Worm (Caenorhabditis elegans) whole organism, L4 larva: ENCODE results near the gene glb-22.
A peak's percentile ranks its signal among the peaks of the same experiment; 100 is the strongest.

Source experiments
- R02D3.7 ChIP-seq: fragments of 150-350 bp; sonication (generic microtip); optimal IDR thresholded peaks from 3 replicates; lab custom pipeline; 2014; ENCODE audit warnings: missing biosample characterization, missing genetic modification characterization
- T26A8.4 ChIP-seq: fragments of 200-800 bp; sonication (Bioruptor generic); IDR thresholded peaks from 2 replicates; pipeline ENCODE4 v1.3.6; 2022; ENCODE audit warnings: missing genetic modification characterization, missing compliant biosample characterization
- Y105C5A.15 ChIP-seq: fragments of 200-800 bp; sonication (Bioruptor generic); IDR thresholded peaks from 2 replicates; pipeline ENCODE4 v1.3.6; 2022; ENCODE audit warnings: missing genetic modification characterization, missing compliant biosample characterization
- Y48G9A.11 ChIP-seq: fragments of 200-800 bp; sonication (Bioruptor generic); IDR thresholded peaks from 2 replicates; pipeline ENCODE4 v1.3.6; 2022; ENCODE audit warnings: missing genetic modification reagents, missing genetic modification characterization, missing compliant biosample characterization
- ZK337.2 ChIP-seq: fragments of 200-800 bp; sonication (Bioruptor generic); IDR thresholded peaks from 2 replicates; pipeline ENCODE4 v1.3.6; 2022; ENCODE audit warnings: missing genetic modification reagents, missing genetic modification characterization, missing compliant biosample characterization
- aha-1 ChIP-seq: fragments of 150-350 bp; peaks from one replicate; lab custom pipeline; 2014; ENCODE audit warnings: missing biosample characterization, missing genetic modification characterization
- ceh-44 ChIP-seq: fragments of 200-800 bp; sonication (Bioruptor generic); IDR thresholded peaks from 2 replicates; pipeline ENCODE4 v1.3.6; 2022; ENCODE audit warnings: missing genetic modification reagents, missing genetic modification characterization, missing compliant biosample characterization
- ceh-62 ChIP-seq: sonication (generic microtip); optimal IDR thresholded peaks from 2 replicates; lab custom pipeline; 2017; ENCODE audit warnings: missing biosample characterization, missing genetic modification characterization
- cey-2 ChIP-seq: sonication (generic microtip); optimal IDR thresholded peaks from 3 replicates; lab custom pipeline; 2017; ENCODE audit warnings: missing genetic modification characterization, mild to moderate bottlenecking, missing compliant biosample characterization, antibody characterized with exemption, borderline replicate concordance; ENCODE audit not compliant: insufficient read depth
- ctbp-1 ChIP-seq: fragments of 200-800 bp; sonication (Bioruptor generic); IDR thresholded peaks from 2 replicates; pipeline ENCODE4 v1.3.6; 2022; ENCODE audit warnings: missing genetic modification reagents, missing genetic modification characterization, missing compliant biosample characterization
- daf-12 ChIP-seq: fragments of 150-350 bp; optimal IDR thresholded peaks from 2 replicates; lab custom pipeline; 2014; ENCODE audit warnings: missing biosample characterization, missing genetic modification reagents, missing genetic modification characterization
- daf-16 ChIP-seq, 3 experiments: sonication (generic microtip); optimal IDR thresholded peaks; 2 replicates each; lab custom pipeline; 2016 to 2017; ENCODE audit warnings: missing genetic modification characterization in 3 of 3, missing genetic modification reagents in 3 of 3, mild to moderate bottlenecking in 2 of 3, missing compliant biosample characterization in 2 of 3, missing biosample characterization in 1 of 3, moderate library complexity in 1 of 3
- dmd-6 ChIP-seq: fragments of 200-800 bp; sonication (Bioruptor generic); IDR thresholded peaks from 2 replicates; pipeline ENCODE4 v1.3.6; 2022; ENCODE audit warnings: missing genetic modification reagents, missing genetic modification characterization, missing compliant biosample characterization
- dmd-9 ChIP-seq: fragments of 200-800 bp; sonication (Bioruptor generic); IDR thresholded peaks from 2 replicates; pipeline ENCODE4 v1.3.6; 2022; ENCODE audit warnings: missing genetic modification reagents, missing genetic modification characterization, missing compliant biosample characterization
- duxl-1 ChIP-seq: sonication (generic microtip); optimal IDR thresholded peaks from 2 replicates; lab custom pipeline; 2016; ENCODE audit warnings: mild to moderate bottlenecking, missing genetic modification characterization, moderate library complexity, missing compliant biosample characterization; ENCODE audit not compliant: poor library complexity
- dve-1 ChIP-seq: sonication (generic microtip); optimal IDR thresholded peaks from 2 replicates; lab custom pipeline; 2017; ENCODE audit warnings: antibody characterized with exemption, mild to moderate bottlenecking, missing genetic modification characterization, missing compliant biosample characterization; ENCODE audit not compliant: insufficient read depth
- fkh-10 ChIP-seq: fragments of 150-350 bp; optimal IDR thresholded peaks from 2 replicates; lab custom pipeline; 2014; ENCODE audit warnings: missing biosample characterization, missing genetic modification reagents, missing genetic modification characterization
- hlh-11 ChIP-seq: fragments of 200-800 bp; sonication (Bioruptor generic); optimal IDR thresholded peaks from 2 replicates; lab custom pipeline; 2018; ENCODE audit warnings: mild to moderate bottlenecking, missing genetic modification characterization, missing compliant biosample characterization
- hlh-30 ChIP-seq: sonication (generic microtip); optimal IDR thresholded peaks from 2 replicates; lab custom pipeline; 2017; ENCODE audit warnings: antibody characterized with exemption, mild to moderate bottlenecking, missing genetic modification characterization, missing compliant biosample characterization; ENCODE audit not compliant: insufficient read depth
- jun-1 ChIP-seq: fragments of 150-350 bp; optimal IDR thresholded peaks from 2 replicates; lab custom pipeline; 2014; ENCODE audit warnings: missing biosample characterization, missing genetic modification reagents, missing genetic modification characterization
- lin-13 ChIP-seq: fragments of 150-350 bp; optimal IDR thresholded peaks from 2 replicates; lab custom pipeline; 2014; ENCODE audit warnings: missing biosample characterization, missing genetic modification reagents, missing genetic modification characterization
- lin-15B ChIP-seq: fragments of 150-350 bp; sonication (generic microtip); optimal IDR thresholded peaks from 3 replicates; lab custom pipeline; 2014; ENCODE audit warnings: missing biosample characterization, missing genetic modification characterization
- lsy-2 ChIP-seq, 2 experiments: fragments of 150-350 bp in 1 of 2; sonication (generic microtip) in 1 of 2; optimal IDR thresholded peaks; 2 replicates each; lab custom pipeline; 2014 to 2017; ENCODE audit warnings: missing biosample characterization in 2 of 2, missing genetic modification characterization in 2 of 2
- mes-2 ChIP-seq: sonication (generic microtip); optimal IDR thresholded peaks from 2 replicates; lab custom pipeline; 2016; ENCODE audit warnings: missing genotype, mild to moderate bottlenecking, missing genetic modification characterization, missing compliant biosample characterization; ENCODE audit not compliant: poor library complexity, severe bottlenecking
- mxl-3 ChIP-seq: fragments of 200-800 bp; sonication (Bioruptor generic); optimal IDR thresholded peaks from 2 replicates; lab custom pipeline; 2018; ENCODE audit warnings: mild to moderate bottlenecking, missing genetic modification characterization, missing compliant biosample characterization
- nhr-111 ChIP-seq: fragments of 200-800 bp; sonication (Bioruptor generic); optimal IDR thresholded peaks from 2 replicates; lab custom pipeline; 2018; ENCODE audit warnings: mild to moderate bottlenecking, missing genetic modification characterization, missing compliant biosample characterization
- nhr-237 ChIP-seq: sonication (generic microtip); optimal IDR thresholded peaks from 2 replicates; lab custom pipeline; 2017; ENCODE audit warnings: missing biosample characterization, missing genetic modification characterization
- nhr-25 ChIP-seq: sonication (generic microtip); optimal IDR thresholded peaks from 2 replicates; lab custom pipeline; 2017; ENCODE audit warnings: missing genetic modification characterization, mild to moderate bottlenecking, missing compliant biosample characterization, antibody characterized with exemption, moderate library complexity, borderline replicate concordance; ENCODE audit not compliant: insufficient read depth
- nhr-28 ChIP-seq: fragments of 150-350 bp; optimal IDR thresholded peaks from 2 replicates; lab custom pipeline; 2014; ENCODE audit warnings: missing biosample characterization, missing genetic modification characterization
- nhr-77 ChIP-seq: fragments of 150-350 bp; optimal IDR thresholded peaks from 2 replicates; lab custom pipeline; 2014; ENCODE audit warnings: missing biosample characterization, missing genetic modification characterization
- php-3 ChIP-seq: fragments of 200-800 bp; sonication (Bioruptor generic); IDR thresholded peaks from 2 replicates; pipeline ENCODE4 v1.3.6; 2022; ENCODE audit warnings: missing genetic modification reagents, missing genetic modification characterization, missing compliant biosample characterization
- pqm-1 ChIP-seq: sonication (generic microtip); optimal IDR thresholded peaks from 2 replicates; lab custom pipeline; 2017; ENCODE audit warnings: missing biosample characterization, missing genetic modification characterization
- rbr-2 ChIP-seq: sonication (generic microtip); optimal IDR thresholded peaks from 2 replicates; lab custom pipeline; 2016; ENCODE audit warnings: missing genotype, missing genetic modification characterization, missing compliant biosample characterization
- saeg-2 ChIP-seq: fragments of 200-800 bp; sonication (Bioruptor generic); IDR thresholded peaks from 2 replicates; pipeline ENCODE4 v1.3.6; 2022; ENCODE audit warnings: missing genetic modification reagents, missing genetic modification characterization, missing compliant biosample characterization
- set-16 ChIP-seq: fragments of 200-800 bp; sonication (Bioruptor generic); IDR thresholded peaks from 2 replicates; pipeline ENCODE4 v1.3.6; 2022; ENCODE audit warnings: missing genetic modification reagents, missing genetic modification characterization, missing compliant biosample characterization
- skn-1 ChIP-seq: fragments of 150-350 bp; optimal IDR thresholded peaks from 2 replicates; lab custom pipeline; 2014; ENCODE audit warnings: missing biosample characterization, missing genetic modification characterization
- spr-1 ChIP-seq: sonication (generic microtip); optimal IDR thresholded peaks from 2 replicates; lab custom pipeline; 2016; ENCODE audit warnings: mild to moderate bottlenecking, missing genetic modification characterization, missing compliant biosample characterization
- tag-97 ChIP-seq: fragments of 200-800 bp; sonication (Bioruptor generic); IDR thresholded peaks from 2 replicates; pipeline ENCODE4 v1.3.6; 2022; ENCODE audit warnings: missing genetic modification characterization, missing compliant biosample characterization
- unc-130 ChIP-seq: sonication (generic microtip); optimal IDR thresholded peaks from 2 replicates; lab custom pipeline; 2016; ENCODE audit warnings: missing genetic modification reagents, missing genetic modification characterization, missing compliant biosample characterization
- unc-39 ChIP-seq: sonication (generic microtip); optimal IDR thresholded peaks from 2 replicates; lab custom pipeline; 2017; ENCODE audit warnings: missing biosample characterization, missing genetic modification characterization
- zag-1 ChIP-seq: fragments of 150-350 bp; optimal IDR thresholded peaks from 2 replicates; lab custom pipeline; 2014; ENCODE audit warnings: missing biosample characterization, missing genetic modification characterization
- zfp-2 ChIP-seq: sonication (generic microtip); optimal IDR thresholded peaks from 2 replicates; lab custom pipeline; 2016; ENCODE audit warnings: mild to moderate bottlenecking, missing genetic modification characterization, missing compliant biosample characterization
- zfp-3 ChIP-seq: fragments of 200-800 bp; sonication (Bioruptor generic); conservative IDR thresholded peaks from 2 replicates; pipeline ENCODE4 v1.3.6; 2022; ENCODE audit warnings: missing genetic modification reagents, missing genetic modification characterization, missing compliant biosample characterization

glb-22 gene

DNA sequence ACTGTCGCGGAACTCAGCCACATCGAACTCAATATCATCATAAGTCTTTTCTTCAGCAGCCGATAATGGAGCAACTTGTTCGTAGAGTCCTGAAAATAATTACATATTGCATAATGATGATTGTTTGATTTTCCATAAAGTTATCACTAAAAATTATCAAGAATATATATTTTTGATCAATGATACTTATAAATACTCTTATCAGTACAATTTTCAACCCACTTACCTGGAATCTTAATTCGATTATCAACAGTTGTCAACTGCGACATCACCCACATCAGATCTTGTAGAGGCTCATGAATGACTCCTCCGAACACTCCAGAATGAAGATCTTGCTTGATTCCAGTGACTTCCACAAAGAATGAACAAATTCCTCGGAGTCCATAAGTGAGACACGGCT, 4.1 kb upstream of the glb-22 start:
- TF ChIP-seq dve-1 (tag; lab: Kevin White, UChicago) (peak; percentile 36), lsy-2 (tag; optimal IDR thresholded peaks at IDR 0.05; lab: Kevin White, UChicago) (no peak), pqm-1 (tag; lab: Kevin White, UChicago) (peak; percentile 5), hlh-11 (peak; percentile 34), dmd-6 (GFP tag; lab: Robert Waterston, UW) (peak; percentile 35; the same call in 1 of the 2 replicates), daf-16 (GFP tag; optimal IDR thresholded peaks at IDR 0.05; lab: Kevin White, UChicago) (no peak), daf-16 (tag; optimal IDR thresholded peaks at IDR 0.05; lab: Kevin White, UChicago) (peak; percentile 66)

DNA sequence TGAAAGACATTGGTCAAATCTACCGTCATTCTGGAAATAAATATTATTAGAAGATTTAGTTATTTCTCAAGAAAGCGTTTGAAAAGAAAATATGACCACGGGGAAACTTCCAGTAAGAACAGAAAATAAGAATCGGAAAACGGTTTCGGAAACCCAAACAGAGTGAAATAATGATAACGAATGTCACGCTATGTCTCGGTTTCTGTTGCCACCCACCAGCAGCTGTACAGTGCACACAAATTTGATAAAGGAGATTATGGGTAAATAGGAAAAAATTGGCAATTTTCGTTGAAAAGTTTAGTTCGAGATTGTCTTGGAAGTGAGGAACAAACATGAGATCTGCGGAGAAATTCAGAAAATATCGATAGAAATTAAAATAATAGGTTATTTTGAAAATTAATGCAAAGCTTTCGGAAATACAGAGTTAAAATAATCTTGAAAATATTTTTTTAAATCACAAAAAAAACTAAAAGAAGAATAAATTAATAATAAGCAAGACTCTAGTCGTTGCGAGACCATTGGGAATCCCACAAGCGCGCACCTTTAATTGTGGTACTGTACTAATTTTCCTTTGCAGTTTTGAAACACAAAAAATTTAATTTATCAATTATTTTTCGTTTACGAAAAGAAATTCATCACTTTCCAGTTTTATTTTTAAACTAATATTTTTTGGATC, 2.9 kb upstream of the glb-22 start, which contains the start of gene pes-9:
pes-9 (minus strand) TSS at position 30 of the 676 bp plus-strand sequence.
- TF ChIP-seq nhr-237 (tag; lab: Kevin White, UChicago) = no peak
- TF ChIP-seq nhr-28 (tag; lab: Kevin White, UChicago) = peak; percentile 27
- no peak for TF ChIP-seq hlh-30 (tag; lab: Kevin White, UChicago)
- TF ChIP-seq dmd-6 (GFP tag; lab: Robert Waterston, UW) = peak; percentile 11; the same call in 1 of the 2 replicates
- peak; percentile 57 for TF ChIP-seq hlh-11
- no peak for TF ChIP-seq daf-16 (GFP tag; optimal IDR thresholded peaks at IDR 0.05; lab: Kevin White, UChicago)
- peak; percentile 76 for TF ChIP-seq daf-16 (tag; optimal IDR thresholded peaks at IDR 0.05; lab: Kevin White, UChicago)
- TF ChIP-seq dve-1 (tag; lab: Kevin White, UChicago) = peak; percentile 49
- peak; percentile 78 for TF ChIP-seq pqm-1 (tag; lab: Kevin White, UChicago)
- peak; percentile 25 for TF ChIP-seq mes-2 (tag; lab: Kevin White, UChicago)

DNA sequence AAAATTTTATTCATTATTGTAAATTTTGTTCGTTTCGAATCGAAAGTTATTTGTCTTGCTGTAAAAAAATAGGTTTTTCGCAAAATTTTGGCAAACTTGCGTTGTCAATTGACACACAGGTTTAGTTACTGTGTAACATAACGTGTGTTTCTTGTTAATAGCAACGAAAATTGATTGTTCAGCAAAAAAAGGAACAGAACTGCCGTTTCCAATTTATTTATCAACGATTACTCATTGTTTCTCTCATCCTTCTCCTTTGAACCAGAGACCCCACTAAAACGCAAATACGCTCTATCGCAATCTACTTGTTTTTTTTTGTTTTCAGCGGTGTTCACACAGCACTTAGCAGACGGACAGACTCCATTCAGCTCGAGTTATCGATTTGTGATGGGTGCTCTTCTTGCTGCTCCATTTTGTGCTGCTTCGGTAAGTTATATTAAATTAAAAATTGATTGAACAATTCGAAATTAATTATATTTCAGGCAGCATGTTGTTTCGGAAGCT, 2.3 kb upstream of the glb-22 start, which contains the start of gene R11H6.2:
R11H6.2 (plus strand) TSS at position 326 of the 504 bp plus-strand sequence.
- peak; percentile 3 for TF ChIP-seq pqm-1 (tag; lab: Kevin White, UChicago)
- no peak for TF ChIP-seq set-16
- TF ChIP-seq T26A8.4 (GFP tag; lab: Robert Waterston, UW) = no peak
- no peak for TF ChIP-seq mxl-3
- TF ChIP-seq unc-130 = no peak
- TF ChIP-seq Y105C5A.15 (GFP tag; lab: Robert Waterston, UW) = no peak
- TF ChIP-seq nhr-77 (tag; lab: Kevin White, UChicago) = no peak
- no peak for TF ChIP-seq lin-15B
- no peak for TF ChIP-seq skn-1 (tag; lab: Kevin White, UChicago)
- no peak for TF ChIP-seq R02D3.7 (tag; lab: Kevin White, UChicago)
- TF ChIP-seq zag-1 (tag; lab: Kevin White, UChicago) = no peak
- TF ChIP-seq lin-13 = no peak
- no peak for TF ChIP-seq spr-1
- no peak for TF ChIP-seq dmd-6 (GFP tag; lab: Robert Waterston, UW)
- no peak for TF ChIP-seq fkh-10 (GFP tag; lab: Kevin White, UChicago)
- no peak for TF ChIP-seq Y48G9A.11 (GFP tag; lab: Robert Waterston, UW)
- no peak for TF ChIP-seq duxl-1 (tag; lab: Kevin White, UChicago)
- TF ChIP-seq cey-2 (tag; lab: Kevin White, UChicago) = no peak
- TF ChIP-seq zfp-3 (GFP tag; lab: Robert Waterston, UW) = no peak
- no peak for TF ChIP-seq nhr-25 (tag; lab: Kevin White, UChicago)
- no peak for TF ChIP-seq aha-1
- no peak for TF ChIP-seq zfp-2 (tag; lab: Kevin White, UChicago)
- TF ChIP-seq ZK337.2 (GFP tag; lab: Robert Waterston, UW) = no peak
- TF ChIP-seq dmd-9 (GFP tag; lab: Robert Waterston, UW) = no peak
- no peak for TF ChIP-seq tag-97
- TF ChIP-seq saeg-2 (GFP tag; lab: Robert Waterston, UW) = no peak
- peak; percentile 35 for TF ChIP-seq hlh-30 (tag; lab: Kevin White, UChicago)
- peak; percentile 1 for TF ChIP-seq rbr-2 (tag; lab: Kevin White, UChicago)
- TF ChIP-seq unc-39 = no peak
- no peak for TF ChIP-seq ceh-44
- TF ChIP-seq ceh-62 = no peak
- no peak for TF ChIP-seq php-3 (GFP tag; lab: Robert Waterston, UW)
- no peak for TF ChIP-seq jun-1 (tag; lab: Kevin White, UChicago)
- no peak for TF ChIP-seq daf-12
- no peak for TF ChIP-seq nhr-111
- 0 out of 2 replicates have a peak, but pooled peaks have one; percentile 13 for TF ChIP-seq ctbp-1 (GFP tag; lab: Robert Waterston, UW)
